Fruit fly (Drosophila melanogaster): ENCODE results near the gene CG34124.
A peak's percentile ranks its signal among the peaks of the same experiment; 100 is the strongest.

The CG34124 gene

DNA sequence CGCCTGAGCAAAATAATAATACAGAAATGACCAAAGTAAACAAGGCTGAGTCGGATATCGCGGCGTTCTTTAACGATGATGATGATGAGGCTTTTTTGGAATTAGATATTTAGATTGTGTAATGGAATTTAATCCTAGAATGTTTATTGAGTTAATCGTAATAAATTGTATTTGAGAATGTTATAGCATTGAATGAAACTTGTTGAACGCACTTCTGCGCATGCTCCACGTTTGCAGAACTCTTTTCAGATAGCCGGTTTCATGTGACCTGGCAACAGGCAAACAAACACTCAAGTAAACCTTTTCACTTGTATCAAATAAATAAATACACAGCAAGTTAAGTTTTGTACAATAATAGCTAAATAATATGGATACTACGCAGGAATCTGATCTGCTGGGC lies at the start of gene CG34124:
Gene CG34124, plus strand, starts transcription at position 301 of the 400 bp plus-strand sequence.
- no peak for TF ChIP-seq CG17801 (GFP tag; optimal IDR thresholded peaks at IDR 0.05; ENCODE audit: partially characterized antibody)

DNA sequence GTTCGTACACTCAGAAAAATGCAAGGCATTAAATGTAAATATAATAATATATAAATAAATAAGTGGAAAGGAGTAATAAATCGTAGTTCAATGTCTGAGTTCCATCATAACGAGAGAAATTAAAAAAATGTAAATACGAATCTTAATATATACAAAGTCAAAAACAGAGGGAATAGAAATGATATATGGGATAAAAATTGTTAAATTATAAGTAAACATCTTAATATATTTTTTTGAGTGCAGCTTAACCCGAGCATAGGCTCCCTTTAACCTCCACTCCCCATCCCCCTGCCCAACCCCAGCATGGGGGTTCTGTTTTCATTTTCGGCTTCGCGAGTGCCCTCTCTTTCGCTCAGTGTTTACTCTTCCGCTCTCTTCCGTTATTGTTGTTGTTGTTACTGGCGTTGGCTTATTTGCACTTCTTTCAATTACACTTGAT lies 42.5 kb upstream of the CG34124 start:
- peak; percentile 99 for TF ChIP-seq CG17801 (GFP tag; optimal IDR thresholded peaks at IDR 0.05; ENCODE audit: partially characterized antibody)

DNA sequence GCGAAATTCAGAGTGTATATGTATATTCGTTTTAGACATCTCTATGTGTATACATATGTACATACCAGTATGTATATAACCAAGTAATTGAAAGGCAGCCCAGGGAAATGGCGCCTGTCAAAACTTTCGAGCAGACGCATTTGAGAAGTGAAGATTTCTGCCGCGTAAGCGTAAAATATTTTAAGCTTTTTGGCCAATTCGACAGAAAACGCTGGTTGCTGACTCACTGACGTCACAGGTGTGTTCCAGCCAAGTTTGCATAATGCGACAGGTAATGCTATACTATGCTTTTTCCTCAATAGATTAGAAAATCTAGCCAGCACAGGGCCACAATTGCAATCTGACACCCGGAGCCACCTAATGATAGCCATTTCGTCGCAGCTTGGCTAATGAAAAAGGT lies 41.5 kb upstream of the CG34124 start:
- no peak for TF ChIP-seq CG17801 (GFP tag; optimal IDR thresholded peaks at IDR 0.05; ENCODE audit: partially characterized antibody)

DNA sequence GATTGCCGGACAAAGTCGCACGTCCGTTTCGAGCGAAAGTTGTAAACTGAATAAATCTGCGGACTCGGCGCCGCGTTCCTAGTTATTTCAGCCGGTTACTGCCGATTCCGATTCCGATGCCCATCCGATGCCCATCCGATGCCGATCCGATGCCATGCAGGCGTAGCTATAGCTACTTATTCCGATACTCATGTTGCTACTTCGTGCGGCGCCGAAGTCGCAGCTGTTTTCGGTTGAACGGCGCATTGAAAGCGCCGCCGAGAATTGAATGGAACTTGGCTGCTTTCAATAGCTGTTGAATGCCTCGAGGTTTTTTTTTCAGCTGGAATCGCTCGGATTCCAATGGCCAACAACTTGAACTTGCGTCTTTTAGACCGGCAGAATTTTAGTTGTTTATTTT lies 29.9 kb upstream of the CG34124 start:
- no peak for TF ChIP-seq CG17801 (GFP tag; optimal IDR thresholded peaks at IDR 0.05; ENCODE audit: partially characterized antibody)

DNA sequence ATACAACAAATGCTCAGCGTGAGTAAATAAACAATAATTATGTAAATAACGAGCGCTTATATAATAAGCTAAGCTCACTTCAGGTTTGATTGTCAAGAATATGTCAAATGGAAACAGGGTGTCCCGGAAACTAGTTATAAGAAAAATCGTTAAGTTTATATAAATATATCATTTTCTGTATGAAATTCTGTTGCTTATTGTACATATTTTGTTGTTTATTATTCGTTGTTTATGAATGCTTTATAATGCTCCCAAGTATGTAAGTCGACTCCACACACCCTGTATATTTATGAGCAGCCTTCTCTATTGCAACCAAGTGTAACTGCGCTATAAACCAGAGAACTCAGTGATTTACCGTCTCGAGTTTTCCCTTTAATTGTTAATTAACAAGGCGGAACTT lies 27.7 kb upstream of the CG34124 start:
- TF ChIP-seq CG17801 (GFP tag; optimal IDR thresholded peaks at IDR 0.05; ENCODE audit: partially characterized antibody) = no peak

DNA sequence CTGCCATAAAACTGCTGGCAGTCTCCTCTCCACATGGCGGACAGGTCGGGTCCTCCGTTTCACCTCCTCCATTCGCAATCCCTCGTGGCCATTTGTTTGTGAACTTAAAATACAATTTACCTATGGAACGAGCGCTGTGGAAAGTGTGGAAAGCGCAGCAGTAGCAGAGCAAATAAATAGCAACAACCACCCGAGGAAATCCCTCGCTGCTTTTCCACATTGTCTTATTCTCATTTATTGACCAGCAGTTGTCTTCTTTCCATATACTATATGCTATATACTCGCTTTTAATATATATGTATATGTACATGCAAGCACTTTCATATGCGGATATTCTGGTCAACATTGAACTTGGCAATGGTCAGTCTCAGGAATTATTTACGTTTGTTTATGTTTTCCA lies 25.9 kb upstream of the CG34124 start, which contains the start of gene hoe1:
Gene hoe1, minus strand, starts transcription at position 101 of the 400 bp plus-strand sequence.
- TF ChIP-seq CG17801 (GFP tag; optimal IDR thresholded peaks at IDR 0.05; ENCODE audit: partially characterized antibody) = no peak

DNA sequence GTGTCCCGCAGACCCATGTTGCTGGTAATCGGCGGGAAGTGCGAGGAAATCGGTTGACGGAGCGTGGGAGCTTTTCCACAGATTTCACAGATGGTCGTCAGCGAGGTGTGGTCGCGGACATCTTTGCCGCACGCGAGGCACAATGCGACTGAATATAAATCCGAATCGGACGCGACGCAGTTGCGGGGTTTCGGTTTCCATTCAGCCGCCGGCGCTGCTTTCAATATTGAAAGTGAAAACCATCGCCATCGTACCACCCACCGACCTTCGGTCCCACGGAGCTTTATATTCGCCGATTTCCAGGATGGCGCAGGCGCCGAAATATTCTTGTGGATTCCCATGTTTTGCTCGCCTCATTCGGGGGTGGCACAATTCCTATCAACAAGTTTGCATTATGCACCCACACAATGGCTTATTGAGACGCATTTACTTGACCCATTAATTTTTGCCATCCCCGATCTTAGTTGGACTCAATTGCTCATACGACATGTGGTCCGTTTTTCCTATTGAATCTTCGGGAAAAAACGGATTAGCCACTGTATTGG lies 21.8 kb upstream of the CG34124 start, which contains the start of gene hoe2:
Gene hoe2, minus strand, starts transcription at position 126 of the 545 bp plus-strand sequence.
- no peak for TF ChIP-seq CG17801 (GFP tag; optimal IDR thresholded peaks at IDR 0.05; ENCODE audit: partially characterized antibody)

DNA sequence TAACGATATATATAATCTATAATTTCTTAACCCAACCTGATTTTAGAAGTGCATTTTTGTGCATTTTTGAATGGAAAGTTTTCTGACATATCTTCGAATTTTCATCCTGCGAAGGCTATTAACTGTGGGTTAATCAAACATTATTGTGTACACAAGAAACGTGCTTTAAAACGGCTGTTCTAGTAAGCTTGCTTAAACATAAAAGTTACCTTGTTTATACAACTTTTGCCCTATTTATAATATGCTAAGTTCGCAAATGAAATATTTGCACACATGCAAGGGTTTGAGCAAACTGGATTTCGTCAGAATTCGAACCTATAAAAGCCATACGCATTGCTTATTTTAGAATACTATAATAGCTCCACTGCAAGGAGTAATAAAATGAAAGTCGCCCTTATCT lies 21.2 kb upstream of the CG34124 start, which contains the start of gene Sgs1:
Gene Sgs1, plus strand, starts transcription at position 350 of the 400 bp plus-strand sequence.
- TF ChIP-seq CG17801 (GFP tag; optimal IDR thresholded peaks at IDR 0.05; ENCODE audit: partially characterized antibody) = no peak

DNA sequence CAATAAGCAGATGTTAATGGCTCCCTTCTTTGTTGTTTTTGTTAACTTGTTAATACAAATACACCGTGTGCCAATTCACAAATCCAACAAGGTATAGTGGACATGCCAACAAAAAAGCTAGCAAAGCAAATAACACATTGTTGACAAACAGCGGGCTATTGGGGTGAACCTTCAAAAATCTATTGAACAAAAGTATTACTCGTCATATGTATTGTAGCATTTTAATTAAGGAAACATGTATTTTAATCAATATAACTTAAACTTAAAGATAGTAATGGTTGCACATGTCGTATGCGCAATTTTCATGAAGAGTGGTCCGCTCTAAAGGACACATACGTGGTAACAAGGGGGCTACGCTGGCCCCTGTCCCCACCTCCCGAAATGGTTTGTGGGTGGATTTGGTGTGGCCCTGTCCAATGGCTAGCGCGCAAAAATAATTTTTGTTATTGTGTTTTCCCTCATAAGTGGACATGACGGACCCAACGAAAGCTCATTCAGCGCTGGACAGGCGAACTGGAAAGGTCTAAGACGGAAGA lies 15.9 kb upstream of the CG34124 start, which contains the start of gene synr:
Gene synr, plus strand, starts transcription at position 486 of the 536 bp plus-strand sequence.
- TF ChIP-seq CG17801 (GFP tag; optimal IDR thresholded peaks at IDR 0.05; ENCODE audit: partially characterized antibody) = no peak

DNA sequence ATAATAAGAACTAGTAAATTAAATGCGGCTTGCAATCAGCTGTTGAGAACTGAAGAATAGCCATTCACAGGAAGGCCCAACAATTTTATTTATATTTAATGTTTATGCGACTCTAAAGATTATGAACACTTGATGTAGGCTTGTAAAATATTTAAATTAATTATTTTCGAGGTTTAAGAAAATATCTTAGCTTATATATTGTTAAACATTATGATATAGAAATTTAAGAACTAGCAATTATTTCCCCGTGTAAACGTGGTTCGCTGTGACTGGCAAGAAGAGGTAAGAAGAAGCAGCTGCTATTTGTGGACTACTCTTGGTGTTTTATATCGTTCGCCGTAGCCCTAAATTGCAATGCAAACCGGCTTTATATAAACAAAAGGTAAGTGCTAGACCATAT lies 12.9 kb upstream of the CG34124 start, which contains the start of the genes mRpL24 and betaggt-I:
Gene mRpL24, minus strand, starts transcription at position 62 of the 400 bp plus-strand sequence.
Gene betaggt-I, plus strand, starts transcription at position 280 of the 400 bp plus-strand sequence.
- peak; percentile 98 for TF ChIP-seq CG17801 (GFP tag; optimal IDR thresholded peaks at IDR 0.05; ENCODE audit: partially characterized antibody)

DNA sequence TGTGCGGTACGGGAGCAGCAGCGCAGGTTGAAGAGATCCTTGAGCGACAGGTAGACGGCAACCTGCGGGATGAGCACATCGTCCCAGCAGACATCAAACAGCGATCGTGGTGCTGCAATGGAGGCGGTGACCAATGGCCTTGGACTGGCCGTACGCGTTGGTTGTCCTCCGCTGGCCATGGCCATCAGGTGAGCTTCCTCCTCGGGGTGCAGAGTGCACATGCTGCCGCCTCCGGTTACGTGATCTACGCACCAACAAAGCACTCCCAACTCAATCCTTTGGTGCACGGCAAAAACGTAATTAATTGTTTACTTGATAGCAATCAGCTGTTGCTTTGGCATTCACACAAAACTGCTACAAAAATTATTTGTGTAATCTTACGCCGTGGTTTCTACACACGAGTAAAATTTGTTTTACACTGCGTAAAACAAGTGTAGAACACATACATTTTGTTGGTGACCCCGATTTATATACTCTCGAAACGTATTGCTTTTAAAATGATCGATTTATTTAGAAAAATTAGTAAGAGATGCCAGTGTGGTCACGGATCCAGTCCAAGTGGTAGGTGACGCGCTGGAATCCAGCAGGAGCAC lies 8.7 kb upstream of the CG34124 start, which contains the start of gene jet:
Gene jet, minus strand, starts transcription at position 332 of the 593 bp plus-strand sequence.
- TF ChIP-seq CG17801 (GFP tag; optimal IDR thresholded peaks at IDR 0.05; ENCODE audit: partially characterized antibody) = no peak

DNA sequence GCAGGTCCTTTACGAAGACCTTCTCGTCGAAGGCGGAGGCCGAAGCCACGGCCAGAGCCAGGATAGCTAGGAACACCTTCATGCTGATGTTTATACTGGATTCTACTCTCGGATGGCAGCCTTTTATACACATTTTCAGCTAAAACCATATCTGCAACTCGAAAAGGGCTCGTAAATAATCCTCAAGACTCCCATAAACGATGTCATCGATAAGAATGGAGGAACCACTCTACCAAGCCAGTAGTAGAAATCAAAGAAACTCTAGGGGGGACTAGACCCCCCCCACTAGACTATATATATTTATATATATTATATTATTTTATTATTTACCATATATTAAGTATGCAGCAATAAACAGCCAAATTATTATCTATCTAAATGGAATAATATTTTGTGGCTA lies 7.5 kb upstream of the CG34124 start, which contains the start of gene Jon25Biii:
Gene Jon25Biii, minus strand, starts transcription at position 101 of the 400 bp plus-strand sequence.
- TF ChIP-seq CG17801 (GFP tag; optimal IDR thresholded peaks at IDR 0.05; ENCODE audit: partially characterized antibody) = no peak

DNA sequence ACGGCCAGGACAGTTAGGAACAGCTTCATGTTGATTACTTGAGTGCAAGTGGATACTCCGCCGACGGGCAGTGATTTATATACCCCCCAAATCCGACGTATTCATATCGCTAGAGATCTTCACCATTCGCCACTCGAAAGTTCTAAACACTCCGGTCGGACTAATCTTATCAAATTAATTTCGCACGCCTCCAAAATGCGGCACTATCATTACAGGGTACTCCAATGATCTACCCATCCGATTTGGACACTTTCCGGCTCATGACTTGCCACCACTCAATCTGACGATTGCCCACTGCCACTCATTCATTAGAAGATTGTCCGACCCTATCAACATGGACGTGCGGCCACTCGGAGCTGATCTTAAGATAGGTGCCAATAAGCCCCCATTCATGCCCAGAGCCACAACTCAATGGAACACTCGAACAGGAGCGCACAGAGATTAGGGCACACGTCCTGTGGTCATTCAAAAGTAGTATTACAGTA lies 5.1 kb upstream of the CG34124 start, which contains the start of gene Jon25Bii:
Gene Jon25Bii, minus strand, starts transcription at position 51 of the 485 bp plus-strand sequence.
- TF ChIP-seq CG17801 (GFP tag; optimal IDR thresholded peaks at IDR 0.05; ENCODE audit: partially characterized antibody) = no peak

DNA sequence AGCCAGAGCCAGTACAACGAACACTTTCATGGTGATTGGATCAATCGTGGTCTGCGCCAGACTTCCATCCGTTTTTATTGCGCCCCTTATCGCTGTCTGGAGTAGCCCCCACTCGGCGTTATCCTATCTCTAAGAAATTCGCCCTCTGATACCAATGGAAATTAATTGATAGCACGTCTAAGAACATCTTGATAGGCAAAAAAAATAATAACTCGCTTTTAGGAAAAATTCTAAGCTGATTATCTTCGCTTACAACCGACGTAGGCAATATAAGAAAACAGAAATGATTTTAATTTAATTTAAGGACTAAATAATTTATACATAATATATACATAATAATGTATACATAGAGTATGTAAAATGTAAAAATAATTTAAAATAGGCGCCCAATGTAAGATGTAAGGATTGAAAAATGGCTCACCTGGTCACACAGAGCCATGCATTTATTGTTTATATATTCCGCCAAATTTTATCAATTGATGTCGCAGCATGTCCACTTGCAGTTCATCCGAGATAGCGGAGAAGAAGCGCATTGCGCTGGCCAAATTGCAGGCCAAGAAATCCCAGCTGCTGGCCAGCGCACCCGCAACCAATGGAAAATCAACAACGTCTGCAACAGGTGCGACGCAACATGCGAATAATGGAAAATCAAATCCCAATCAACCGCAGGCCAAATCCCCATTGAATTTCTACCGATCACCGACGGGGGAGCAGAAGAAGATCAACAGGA lies 3.0 kb upstream of the CG34124 start, which contains the start of the genes Jon25Bi and Marcal1:
Gene Jon25Bi, minus strand, starts transcription at position 51 of the 730 bp plus-strand sequence.
Gene Marcal1, plus strand, starts transcription at position 416 of the 730 bp plus-strand sequence.
- TF ChIP-seq CG17801 (GFP tag; optimal IDR thresholded peaks at IDR 0.05; ENCODE audit: partially characterized antibody) = no peak

DNA sequence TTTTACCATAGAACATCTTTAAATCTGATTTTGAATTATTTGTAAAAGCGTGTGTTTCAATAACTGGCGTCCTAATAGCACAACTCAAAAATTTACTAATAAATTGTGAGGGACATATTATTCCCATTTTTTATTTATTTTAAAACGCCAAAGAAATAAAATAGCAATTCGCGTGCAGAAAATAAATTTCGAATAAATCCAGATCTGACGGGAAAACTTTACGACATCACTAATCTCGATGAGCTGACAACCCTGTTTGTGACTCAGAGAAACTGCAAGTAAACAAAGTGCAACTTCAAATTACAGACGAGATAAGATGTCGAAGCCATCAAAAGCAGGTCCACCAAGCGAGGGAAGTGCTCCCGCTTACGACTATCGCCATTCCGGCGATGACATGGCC lies 7.2 kb downstream of the CG34124 start, which contains the start of gene CG34125:
Gene CG34125, plus strand, starts transcription at position 254 of the 400 bp plus-strand sequence.
- TF ChIP-seq CG17801 (GFP tag; optimal IDR thresholded peaks at IDR 0.05; ENCODE audit: partially characterized antibody) = peak; percentile 13
